Worm (Caenorhabditis elegans) whole organism, midembryonic: ENCODE data around the gene nkcc-1.

Experiments
- T22C8.4 ChIP-seq: fragments of 200-800 bp; sonication (Bioruptor generic); IDR thresholded peaks from 2 replicates; pipeline ENCODE4 v1.3.6; 2022; ENCODE audit warnings: missing genetic modification characterization, missing compliant biosample characterization
- cog-1 ChIP-seq: sonication (generic microtip); optimal IDR thresholded peaks from 2 replicates; lab custom pipeline; 2016; ENCODE audit warnings: missing genetic modification characterization, missing compliant biosample characterization
- flt-1 ChIP-seq: fragments of 200-800 bp; sonication (Bioruptor generic); IDR thresholded peaks from 2 replicates; pipeline ENCODE4 v1.3.6; 2022; ENCODE audit warnings: missing genetic modification characterization, missing compliant biosample characterization
- klf-2 ChIP-seq: fragments of 200-800 bp; sonication (Bioruptor generic); conservative IDR thresholded peaks from 2 replicates; pipeline ENCODE4 v1.3.6; 2022; ENCODE audit warnings: missing genetic modification reagents, missing genetic modification characterization, missing compliant biosample characterization
- med-1 ChIP-seq: sonication (generic microtip); optimal IDR thresholded peaks from 2 replicates; lab custom pipeline; 2017; ENCODE audit warnings: missing genetic modification characterization, mild to moderate bottlenecking, missing compliant biosample characterization, antibody characterized with exemption, missing genetic modification reagents; ENCODE audit not compliant: insufficient read depth
- ref-1 ChIP-seq: fragments of 200-800 bp; sonication (Bioruptor generic); conservative IDR thresholded peaks from 2 replicates; pipeline ENCODE4 v1.3.6; 2022; ENCODE audit warnings: missing genetic modification reagents, missing genetic modification characterization, missing compliant biosample characterization
- tab-1 ChIP-seq: fragments of 200-800 bp; sonication (Bioruptor generic); IDR thresholded peaks from 2 replicates; pipeline ENCODE4 v1.3.6; 2022; ENCODE audit warnings: missing genetic modification characterization, missing compliant biosample characterization
- ztf-23 ChIP-seq: fragments of 200-800 bp; sonication (Bioruptor generic); IDR thresholded peaks from 2 replicates; pipeline ENCODE4 v1.3.6; 2022; ENCODE audit warnings: missing genetic modification reagents, missing genetic modification characterization, missing compliant biosample characterization
- ztf-29 ChIP-seq: fragments of 200-800 bp; sonication (Bioruptor generic); IDR thresholded peaks from 2 replicates; pipeline ENCODE4 v1.3.6; 2022; ENCODE audit warnings: missing genetic modification reagents, missing genetic modification characterization, missing compliant biosample characterization

nkcc-1 gene

ce11 chrIV:14106274-14106673 lies 17.6 kb downstream of the nkcc-1 start, which contains the start of gene ins-34:
Gene ins-34 (plus strand): TSS chrIV:14106574.
- TF ChIP-seq med-1 (GFP tag; lab: Kevin White, UChicago), result no peak
- no peak for TF ChIP-seq klf-2
- no peak for TF ChIP-seq T22C8.4
- TF ChIP-seq cog-1 (tag; lab: Kevin White, UChicago), result no peak
- TF ChIP-seq ref-1 (GFP tag; lab: Robert Waterston, UW), result no peak
- no peak for TF ChIP-seq tab-1 (GFP tag; lab: Robert Waterston, UW)
- no peak for TF ChIP-seq ztf-23
- TF ChIP-seq ztf-29 (GFP tag; lab: Robert Waterston, UW), result no peak
- no peak for TF ChIP-seq flt-1 (GFP tag; lab: Robert Waterston, UW)

ce11 chrIV:14104745-14105144 lies 19.1 kb downstream of the nkcc-1 start:
- TF ChIP-seq tab-1 (GFP tag; lab: Robert Waterston, UW) (no peak), klf-2 (no peak), ref-1 (GFP tag; lab: Robert Waterston, UW) (no peak), ztf-23 (no peak), T22C8.4 (no peak), flt-1 (GFP tag; lab: Robert Waterston, UW) (no peak), med-1 (GFP tag; lab: Kevin White, UChicago) (no peak), cog-1 (tag; lab: Kevin White, UChicago) (no peak), ztf-29 (GFP tag; lab: Robert Waterston, UW) (no peak)

- TF ChIP-seq T22C8.4, result no peak
- no peak for TF ChIP-seq ztf-29 (GFP tag; lab: Robert Waterston, UW)
- no peak for TF ChIP-seq tab-1 (GFP tag; lab: Robert Waterston, UW)
- TF ChIP-seq flt-1 (GFP tag; lab: Robert Waterston, UW), result no peak
- TF ChIP-seq cog-1 (tag; lab: Kevin White, UChicago), result no peak
- no peak for TF ChIP-seq ref-1 (GFP tag; lab: Robert Waterston, UW)
- TF ChIP-seq ztf-23, result no peak
- TF ChIP-seq med-1 (GFP tag; lab: Kevin White, UChicago), result no peak
- TF ChIP-seq klf-2, result no peak
Measured at ce11 chrIV:14103054-14103453, 20.8 kb downstream of the nkcc-1 start, which contains the start of gene F52B11.5. Gene F52B11.5 (minus strand): TSS chrIV:14103231.

ce11 chrIV:14099256-14099655 lies 24.6 kb downstream of the nkcc-1 start, which contains the start of gene col-133:
Gene col-133 (minus strand): TSS chrIV:14099356.
- TF ChIP-seq T22C8.4 (no peak), ref-1 (GFP tag; lab: Robert Waterston, UW) (no peak)

- no peak for TF ChIP-seq cog-1 (tag; lab: Kevin White, UChicago)
- TF ChIP-seq tab-1 (GFP tag; lab: Robert Waterston, UW), result no peak
- no peak for TF ChIP-seq klf-2
- no peak for TF ChIP-seq T22C8.4
- TF ChIP-seq ztf-29 (GFP tag; lab: Robert Waterston, UW), result no peak
- TF ChIP-seq med-1 (GFP tag; lab: Kevin White, UChicago), result no peak
- TF ChIP-seq flt-1 (GFP tag; lab: Robert Waterston, UW), result no peak
- no peak for TF ChIP-seq ref-1 (GFP tag; lab: Robert Waterston, UW)
- no peak for TF ChIP-seq ztf-23
Measured at ce11 chrIV:14098540-14099098, 25.2 kb downstream of the nkcc-1 start.

ce11 chrIV:14091242-14091641 lies 32.6 kb downstream of the nkcc-1 start, which contains the start of gene noah-2:
Gene noah-2 (plus strand): TSS chrIV:14091254.
- TF ChIP-seq med-1 (GFP tag; lab: Kevin White, UChicago) (no peak), T22C8.4 (no peak), tab-1 (GFP tag; lab: Robert Waterston, UW) (no peak), ref-1 (GFP tag; lab: Robert Waterston, UW) (no peak), ztf-23 (no peak), cog-1 (tag; lab: Kevin White, UChicago) (no peak), flt-1 (GFP tag; lab: Robert Waterston, UW) (no peak), ztf-29 (GFP tag; lab: Robert Waterston, UW) (no peak), klf-2 (no peak)

ce11 chrIV:14089749-14090148 lies 34.1 kb downstream of the nkcc-1 start:
- no peak for TF ChIP-seq ztf-23
- TF ChIP-seq T22C8.4, result no peak

ce11 chrIV:14086395-14086794 lies 37.5 kb downstream of the nkcc-1 start:
- TF ChIP-seq klf-2 (no peak), ztf-23 (no peak), med-1 (GFP tag; lab: Kevin White, UChicago) (no peak), cog-1 (tag; lab: Kevin White, UChicago) (no peak), ref-1 (GFP tag; lab: Robert Waterston, UW) (no peak), tab-1 (GFP tag; lab: Robert Waterston, UW) (no peak), ztf-29 (GFP tag; lab: Robert Waterston, UW) (no peak), flt-1 (GFP tag; lab: Robert Waterston, UW) (no peak), T22C8.4 (no peak)

ce11 chrIV:14083505-14083904 lies 40.4 kb downstream of the nkcc-1 start, which contains the start of gene F52B11.2:
Gene F52B11.2 (plus strand): TSS chrIV:14083568.
- no peak for TF ChIP-seq ztf-23
- TF ChIP-seq tab-1 (GFP tag; lab: Robert Waterston, UW), result no peak
- no peak for TF ChIP-seq T22C8.4
- TF ChIP-seq med-1 (GFP tag; lab: Kevin White, UChicago), result no peak
- TF ChIP-seq ref-1 (GFP tag; lab: Robert Waterston, UW), result no peak
- TF ChIP-seq ztf-29 (GFP tag; lab: Robert Waterston, UW), result no peak
- TF ChIP-seq flt-1 (GFP tag; lab: Robert Waterston, UW), result no peak
- TF ChIP-seq cog-1 (tag; lab: Kevin White, UChicago), result no peak
- TF ChIP-seq klf-2, result no peak

- TF ChIP-seq med-1 (GFP tag; lab: Kevin White, UChicago) (no peak), klf-2 (no peak), ztf-23 (no peak), tab-1 (GFP tag; lab: Robert Waterston, UW) (no peak), cog-1 (tag; lab: Kevin White, UChicago) (no peak), T22C8.4 (no peak), ref-1 (GFP tag; lab: Robert Waterston, UW) (no peak), ztf-29 (GFP tag; lab: Robert Waterston, UW) (no peak), flt-1 (GFP tag; lab: Robert Waterston, UW) (no peak)
Measured at ce11 chrIV:14082956-14083355, 40.9 kb downstream of the nkcc-1 start.
